Fruit fly (Drosophila melanogaster) whole organism, embryonic: ENCODE results near the gene CG33160.

Experiments used
- Atf3 ChIP-seq: fragments of 200-800 bp; sonication (Bioruptor generic); optimal IDR thresholded peaks from 3 replicates; lab custom pipeline; 2016; ENCODE audit warnings: missing biosample characterization, missing genetic modification characterization
- MESR4 ChIP-seq: fragments of 200-800 bp; sonication (Bioruptor generic); optimal IDR thresholded peaks from 2 replicates; lab custom pipeline; 2018; ENCODE audit warnings: missing biosample characterization, mild to moderate bottlenecking, missing genetic modification characterization, moderate library complexity

DNA sequence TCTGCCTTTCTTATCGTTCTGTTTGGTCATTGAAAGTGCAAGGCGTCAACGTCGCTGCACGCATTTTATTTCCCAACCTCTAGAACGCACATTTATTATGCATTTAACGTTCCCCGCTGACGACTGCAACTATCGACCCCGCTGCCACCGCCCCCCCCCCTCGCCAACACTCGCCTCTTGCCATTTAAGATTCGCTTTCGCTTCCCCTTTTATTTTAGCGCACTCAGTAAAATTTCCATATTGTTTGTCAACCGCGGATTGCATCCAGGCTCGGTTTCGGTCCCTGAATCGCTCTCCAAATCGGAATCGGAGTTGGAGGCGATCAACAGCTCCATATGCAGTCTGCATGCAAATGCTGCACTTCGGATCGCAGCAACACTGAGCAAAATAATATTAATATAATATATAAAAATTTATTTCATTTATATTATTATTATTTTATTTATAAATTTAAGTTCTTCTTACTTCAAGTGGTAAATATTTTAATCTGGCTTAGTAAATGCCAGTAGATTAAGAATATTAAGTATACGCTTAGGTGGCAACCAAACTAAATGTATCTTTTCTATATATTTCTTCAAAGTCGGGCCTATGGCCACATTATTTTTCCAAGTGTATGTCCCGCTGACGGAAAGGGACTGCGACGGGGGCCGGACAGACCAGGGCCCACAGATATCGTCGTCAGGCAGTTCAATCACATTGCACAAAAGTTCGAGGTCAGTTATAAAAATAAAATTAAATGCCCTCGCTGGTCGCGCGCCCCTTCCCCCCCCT is 34.6 kb upstream of the CG33160 start:
- TF ChIP-seq Atf3 (GFP tag; lab: Kevin White, UChicago) (no peak), MESR4 (GFP tag; lab: Kevin White, UChicago) (no peak)
